Worm (Caenorhabditis elegans): ENCODE data around the gene srh-167.

The srh-167 gene

DNA sequence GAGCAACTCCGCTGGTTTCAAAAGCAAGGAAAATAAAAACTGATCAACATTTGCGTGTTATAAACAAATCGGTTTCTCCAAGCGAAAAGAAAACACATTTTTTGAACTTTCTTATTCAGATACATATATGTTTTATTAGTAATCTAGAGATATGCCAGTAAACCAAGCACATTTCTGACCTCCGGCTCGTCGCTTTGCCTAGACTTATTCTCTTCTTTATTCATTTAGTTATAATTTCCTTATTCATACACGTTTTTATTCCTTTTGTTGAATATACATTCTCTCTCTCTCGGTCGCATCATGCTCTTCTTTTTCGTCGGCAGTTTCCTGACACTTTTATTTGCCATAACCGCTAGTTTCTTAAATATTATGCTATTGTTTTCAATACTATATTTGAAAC, 34.8 kb upstream of the srh-167 start, which contains the start of gene srbc-84 (continued):
- no peak for TF ChIP-seq dpl-1 (GFP tag; optimal IDR thresholded peaks at IDR 0.05)
- TF ChIP-seq zip-4 (GFP tag; optimal IDR thresholded peaks at IDR 0.05): no peak

DNA sequence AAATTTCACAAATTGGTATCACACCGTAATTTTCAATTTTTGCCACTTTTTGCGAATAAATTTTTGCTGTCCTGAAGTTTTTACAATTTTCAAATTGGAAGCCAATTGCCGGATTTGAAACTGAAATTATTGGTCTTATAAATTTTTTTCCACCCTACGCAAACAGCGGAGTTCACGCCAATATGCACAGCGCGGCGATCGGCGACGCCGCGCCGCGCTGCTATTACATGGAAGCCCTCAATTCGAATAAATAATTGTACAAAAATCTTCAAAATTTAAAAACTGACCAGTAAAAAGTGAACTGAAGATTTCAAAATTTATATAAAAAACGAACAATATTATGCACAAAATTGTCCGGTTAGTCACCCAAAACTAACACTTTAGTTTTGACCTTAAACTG, 33.7 kb upstream of the srh-167 start:
- TF ChIP-seq egl-13 (tag; optimal IDR thresholded peaks at IDR 0.05): no peak
- TF ChIP-seq F16B12.6 (tag; optimal IDR thresholded peaks at IDR 0.05): peak; percentile 29

DNA sequence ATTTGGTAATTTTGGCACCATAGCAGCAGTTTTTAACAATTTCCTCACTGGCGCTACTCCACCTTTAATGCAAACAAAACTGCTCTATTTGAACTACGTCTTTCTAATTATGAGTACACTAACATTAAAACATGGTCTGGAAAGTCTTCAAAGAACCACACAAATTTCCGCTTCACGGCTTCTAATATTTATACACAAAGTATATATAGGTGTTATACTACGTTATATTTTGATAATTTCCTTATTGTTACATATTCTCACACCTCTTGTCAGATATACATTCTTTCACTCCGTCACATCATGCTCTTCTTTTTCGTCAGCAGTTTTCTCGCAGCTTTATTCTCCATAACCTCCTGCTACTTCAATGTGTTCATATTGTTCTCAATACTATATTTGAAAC, 33.2 kb upstream of the srh-167 start, which contains the start of gene srbc-82:
srbc-82 (plus strand) TSS at position 301 of the 400 bp plus-strand sequence.
- no peak for TF ChIP-seq pax-3 (tag; optimal IDR thresholded peaks at IDR 0.05)
- no peak for TF ChIP-seq lin-13 (GFP tag; optimal IDR thresholded peaks at IDR 0.05)
- TF ChIP-seq mep-1 (tag; optimal IDR thresholded peaks at IDR 0.05): no peak
- TF ChIP-seq ces-1 (GFP tag; optimal IDR thresholded peaks at IDR 0.05): no peak
- TF ChIP-seq snpc-4 (tag; optimal IDR thresholded peaks at IDR 0.05): no peak
- TF ChIP-seq fkh-10 (GFP tag; optimal IDR thresholded peaks at IDR 0.05): no peak
- no peak for TF ChIP-seq unc-98 (GFP tag; IDR thresholded peaks at IDR 0.05)
- no peak for TF ChIP-seq efl-1 (optimal IDR thresholded peaks at IDR 0.05)
- TF ChIP-seq efl-1 (GFP tag; optimal IDR thresholded peaks at IDR 0.05 in 1 of 2): no peak
- TF ChIP-seq ceh-63 (GFP tag; optimal IDR thresholded peaks at IDR 0.05): no peak
- TF ChIP-seq egl-27 (tag; optimal IDR thresholded peaks at IDR 0.05): no peak
- TF ChIP-seq C34B4.2 (tag; optimal IDR thresholded peaks at IDR 0.05): no peak
- no peak for TF ChIP-seq ceh-8 (GFP tag; optimal IDR thresholded peaks at IDR 0.05)
- TF ChIP-seq efl-3 (GFP tag; optimal IDR thresholded peaks at IDR 0.05): no peak
- no peak for TF ChIP-seq rnt-1 (tag; optimal IDR thresholded peaks at IDR 0.05)
- TF ChIP-seq nhr-47 (tag; optimal IDR thresholded peaks at IDR 0.05): no peak
- no peak for TF ChIP-seq lin-35 (GFP tag; optimal IDR thresholded peaks at IDR 0.05)
- TF ChIP-seq ztf-11 (tag; optimal IDR thresholded peaks at IDR 0.05): no peak

DNA sequence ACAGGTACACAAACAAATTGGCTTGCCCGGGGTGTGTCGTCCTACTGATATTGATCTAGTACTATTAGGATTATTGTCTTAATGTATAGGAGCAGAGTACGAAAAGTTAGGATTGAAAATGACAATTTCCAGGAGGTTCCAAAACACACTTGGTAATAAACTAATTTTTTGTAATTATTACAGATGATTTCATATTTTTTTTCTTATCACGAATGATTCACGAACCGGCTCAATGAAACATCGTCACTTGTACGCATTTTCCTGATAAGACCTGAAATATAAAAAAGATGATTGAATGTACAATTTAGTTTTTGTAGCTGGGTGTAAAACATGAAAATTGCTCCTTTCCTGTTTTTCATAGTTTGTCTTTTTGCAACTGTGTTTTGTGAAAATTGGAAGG, 31.1 kb upstream of the srh-167 start, which contains the start of the genes C31A11.13 and oac-6:
C31A11.13 (minus strand) TSS at position 113 of the 400 bp plus-strand sequence.
oac-6 (plus strand) TSS at position 279 of the 400 bp plus-strand sequence.
- TF ChIP-seq efl-1 (optimal IDR thresholded peaks at IDR 0.05) (no peak), efl-1 (GFP tag; optimal IDR thresholded peaks at IDR 0.05 in 1 of 2) (peak in 1 of 2 experiments; percentile 31), elt-2 (tag; optimal IDR thresholded peaks at IDR 0.05) (peak; percentile 43), ztf-11 (tag; optimal IDR thresholded peaks at IDR 0.05) (no peak), irx-1 (tag; optimal IDR thresholded peaks at IDR 0.05) (no peak)

DNA sequence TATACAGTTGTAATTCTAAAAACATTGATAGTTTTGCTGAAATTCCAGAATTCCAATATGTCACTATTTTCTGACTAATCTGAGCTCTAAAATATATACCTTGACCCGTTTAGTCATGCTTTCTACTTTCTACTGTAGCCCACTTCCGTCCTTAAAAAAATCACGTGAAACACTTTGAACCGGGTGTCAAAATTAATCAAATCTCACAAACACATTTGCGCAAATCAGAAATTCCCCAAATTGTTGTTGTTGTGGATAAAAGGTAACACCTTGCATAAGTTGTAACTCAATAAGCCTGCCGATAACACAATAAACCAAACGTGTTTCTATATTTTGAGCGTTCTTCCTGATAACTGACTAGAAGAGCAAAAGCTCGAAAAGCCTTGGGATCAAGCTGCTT, 26.3 kb upstream of the srh-167 start, which contains the start of gene srxa-7:
srxa-7 (plus strand) TSS at position 301 of the 400 bp plus-strand sequence.
- no peak for TF ChIP-seq C16A3.4 (tag; optimal IDR thresholded peaks at IDR 0.05)
- no peak for TF ChIP-seq unc-62 (GFP tag; optimal IDR thresholded peaks at IDR 0.05)

DNA sequence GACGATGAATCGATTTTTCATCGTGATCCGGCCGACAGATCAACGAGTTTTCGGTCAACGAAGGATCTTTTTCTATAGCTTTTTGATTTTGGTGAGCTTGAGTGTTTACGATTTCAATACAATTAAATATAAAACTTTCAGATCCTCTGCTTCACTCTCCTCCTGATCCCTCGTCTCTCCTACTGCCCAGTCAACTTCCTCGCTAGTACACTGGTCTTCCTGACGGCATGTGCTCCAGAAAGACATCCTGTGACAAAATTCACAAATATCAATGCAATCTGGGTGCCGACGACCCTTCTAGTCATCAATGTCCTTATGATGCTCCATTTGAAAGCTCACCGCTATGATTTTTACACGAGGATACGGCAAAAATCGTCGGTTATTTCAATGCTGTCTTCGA, 25.2 kb upstream of the srh-167 start:
- TF ChIP-seq pqm-1 (tag; optimal IDR thresholded peaks at IDR 0.05) (no peak), ets-5 (GFP tag; IDR thresholded peaks at IDR 0.05) (no peak)

DNA sequence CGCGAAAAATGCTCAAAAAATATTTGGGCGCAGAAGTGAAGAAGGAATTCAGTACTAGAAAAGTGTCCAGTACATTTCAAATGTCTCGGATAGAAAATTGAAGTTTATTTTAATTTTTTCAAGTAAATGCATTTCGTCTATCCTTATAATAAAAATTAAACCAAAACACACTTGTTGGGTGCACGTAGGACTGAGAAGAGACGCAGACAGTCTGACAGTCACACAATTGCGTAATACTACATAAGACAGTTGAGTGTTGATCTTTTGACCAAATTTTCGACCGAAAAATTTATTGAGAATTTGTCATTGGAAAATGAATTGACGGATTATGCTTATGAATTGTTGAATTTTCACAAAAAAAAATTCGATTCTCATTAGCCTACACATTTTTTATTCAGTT, 24.0 kb upstream of the srh-167 start, which contains the start of gene oac-7:
oac-7 (plus strand) TSS at position 283 of the 400 bp plus-strand sequence.
- no peak for TF ChIP-seq nhr-12 (tag; optimal IDR thresholded peaks at IDR 0.05)
- TF ChIP-seq unc-30 (tag; optimal IDR thresholded peaks at IDR 0.05): no peak
- TF ChIP-seq mab-9 (GFP tag; IDR thresholded peaks at IDR 0.05): no peak
- TF ChIP-seq skn-1 (tag; optimal IDR thresholded peaks at IDR 0.05): peak; percentile 5
- TF ChIP-seq nhr-19 (GFP tag; conservative IDR thresholded peaks at IDR 0.05): no peak
- TF ChIP-seq nhr-71 (tag; optimal IDR thresholded peaks at IDR 0.05): peak; percentile 66
- peak; percentile 45 for TF ChIP-seq nhr-85 (tag)
- no peak for TF ChIP-seq aha-1 (tag; optimal IDR thresholded peaks at IDR 0.05)
- peak in 1 of 2 experiments; percentile 13 for TF ChIP-seq efl-1 (optimal IDR thresholded peaks at IDR 0.05)
- no peak for TF ChIP-seq efl-1 (GFP tag; optimal IDR thresholded peaks at IDR 0.05 in 1 of 2)
- no peak for TF ChIP-seq ceh-82 (tag; optimal IDR thresholded peaks at IDR 0.05)
- peak; percentile 4 for TF ChIP-seq blmp-1 (tag; optimal IDR thresholded peaks at IDR 0.05)
- no peak for TF ChIP-seq efl-3 (GFP tag; optimal IDR thresholded peaks at IDR 0.05)
- TF ChIP-seq aly-2 (tag; optimal IDR thresholded peaks at IDR 0.05): no peak
